Worm (Caenorhabditis elegans) whole organism, L3 larva: ENCODE measurements around the gene C02F12.5.

Experiments used
- R02D3.7 ChIP-seq: fragments of 150-350 bp; optimal IDR thresholded peaks from 2 replicates; lab custom pipeline; 2014; ENCODE audit warnings: missing biosample characterization, missing genetic modification characterization
- daf-12 ChIP-seq: fragments of 150-350 bp; optimal IDR thresholded peaks from 2 replicates; lab custom pipeline; 2014; ENCODE audit warnings: missing biosample characterization, missing genetic modification reagents, missing genetic modification characterization
- elt-3 ChIP-seq, 3 experiments: fragments of 150-350 bp in 1 of 3; sonication (generic microtip) in 2 of 3; optimal IDR thresholded peaks; 2 replicates in 2 of 3; 4 replicates in 1 of 3; lab custom pipeline; 2014 to 2017; ENCODE audit warnings: missing biosample characterization in 3 of 3, missing genetic modification characterization in 3 of 3
- lin-15B ChIP-seq: fragments of 150-350 bp; optimal IDR thresholded peaks from 2 replicates; lab custom pipeline; 2014; ENCODE audit warnings: missing biosample characterization, missing genetic modification characterization
- lin-39 ChIP-seq: fragments of 150-350 bp; optimal IDR thresholded peaks from 2 replicates; lab custom pipeline; 2018; ENCODE audit warnings: missing biosample characterization, missing genetic modification reagents, missing genetic modification characterization
- nhr-28 ChIP-seq: fragments of 150-350 bp; optimal IDR thresholded peaks from 2 replicates; lab custom pipeline; 2014; ENCODE audit warnings: missing biosample characterization, missing genetic modification characterization
- skn-1 ChIP-seq: fragments of 150-350 bp; optimal IDR thresholded peaks from 2 replicates; lab custom pipeline; 2014; ENCODE audit warnings: missing biosample characterization, missing genetic modification characterization

ce11 chrX:3693138-3693537, 21.2 kb upstream of the C02F12.5 start, which contains the start of gene C02F12.8:
- TF ChIP-seq lin-39 (tag; lab: Kevin White, UChicago): no peak
- no peak for TF ChIP-seq skn-1
- no peak for TF ChIP-seq lin-15B (tag; lab: Kevin White, UChicago)
- no peak for TF ChIP-seq elt-3 (tag; optimal IDR thresholded peaks at IDR 0.05; lab: Kevin White, UChicago)
- TF ChIP-seq R02D3.7: no peak
- no peak for TF ChIP-seq nhr-28 (tag; lab: Kevin White, UChicago)
- TF ChIP-seq daf-12 (tag; lab: Kevin White, UChicago): no peak
